Fruit fly (Drosophila melanogaster) whole organism, wandering third instar larva: ENCODE results near the gene NT1.

ENCODE experiments used
- Abd-B ChIP-seq: fragments of >200 bp; optimal IDR thresholded peaks from 2 replicates; lab custom pipeline; 2017; ENCODE audit warnings: missing biosample characterization, missing genetic modification characterization
- CG32264 ChIP-seq: fragments of 200-800 bp; sonication (Bioruptor generic); optimal IDR thresholded peaks from 2 replicates; lab custom pipeline; 2016; ENCODE audit warnings: missing biosample characterization, missing genetic modification characterization
- CG9705 ChIP-seq: fragments of 200-800 bp; sonication (Bioruptor generic); optimal IDR thresholded peaks from 2 replicates; lab custom pipeline; 2018; ENCODE audit warnings: missing biosample characterization, mild to moderate bottlenecking, missing genetic modification characterization
- CrebA ChIP-seq: fragments of 200-800 bp; sonication (Bioruptor generic); optimal IDR thresholded peaks from 2 replicates; lab custom pipeline; 2016; ENCODE audit warnings: missing biosample characterization, mild to moderate bottlenecking, missing genetic modification characterization, borderline replicate concordance
- Dfd ChIP-seq: fragments of >200 bp; optimal IDR thresholded peaks from 2 replicates; lab custom pipeline; 2017; ENCODE audit warnings: missing biosample characterization, missing genetic modification characterization
- Dif ChIP-seq: fragments of 200-275, 200-300 bp; sonication (Bioruptor generic); optimal IDR thresholded peaks from 2 replicates; lab custom pipeline; 2018; ENCODE audit warnings: missing biosample characterization, missing genetic modification characterization; ENCODE audit not compliant: partially characterized antibody
- GATAd ChIP-seq: sonication (Bioruptor generic); optimal IDR thresholded peaks from 2 replicates; lab custom pipeline; 2016; ENCODE audit warnings: missing biosample characterization, missing genetic modification characterization
- HLH106 ChIP-seq: fragments of 200-800 bp; optimal IDR thresholded peaks from 3 replicates; lab custom pipeline; 2019; ENCODE audit warnings: missing biosample characterization, mild to moderate bottlenecking, missing genetic modification characterization, moderate library complexity
- Hnf4 ChIP-seq: fragments of 200-800 bp; sonication (Bioruptor generic); optimal IDR thresholded peaks from 2 replicates; lab custom pipeline; 2016; ENCODE audit warnings: missing biosample characterization, mild to moderate bottlenecking, missing genetic modification characterization
- Hr78 ChIP-seq: fragments of >200 bp; optimal IDR thresholded peaks from 2 replicates; lab custom pipeline; 2017; ENCODE audit warnings: missing biosample characterization, missing genetic modification characterization
- Hr83 ChIP-seq: fragments of 200-300 bp; sonication (Bioruptor generic); optimal IDR thresholded peaks from 2 replicates; lab custom pipeline; 2016; ENCODE audit warnings: missing biosample characterization, mild to moderate bottlenecking, missing genetic modification characterization, moderate library complexity; ENCODE audit not compliant: poor library complexity, severe bottlenecking
- Jra ChIP-seq: sonication (Bioruptor generic); optimal IDR thresholded peaks from 2 replicates; lab custom pipeline; 2016; ENCODE audit warnings: missing biosample characterization, missing genetic modification characterization
- Mio ChIP-seq: sonication (Bioruptor generic); optimal IDR thresholded peaks from 2 replicates; lab custom pipeline; 2016; ENCODE audit warnings: missing biosample characterization, missing genetic modification characterization
- N ChIP-seq: fragments of >200 bp; optimal IDR thresholded peaks from 2 replicates; lab custom pipeline; 2018; ENCODE audit warnings: missing biosample characterization, missing external identifiers, missing genetic modification characterization
- OdsH ChIP-seq: fragments of 200-800 bp; sonication (Bioruptor generic); optimal IDR thresholded peaks from 2 replicates; lab custom pipeline; 2016; ENCODE audit warnings: missing biosample characterization, mild to moderate bottlenecking, missing genetic modification characterization
- Rel ChIP-seq, 2 experiments: fragments of 200-800 bp; sonication (Bioruptor generic) in 1 of 2; optimal IDR thresholded peaks; 2 replicates in 1 of 2; 3 replicates in 1 of 2; lab custom pipeline; 2016 to 2019; ENCODE audit warnings: mild to moderate bottlenecking in 2 of 2, missing biosample characterization in 2 of 2, missing genetic modification characterization in 2 of 2, moderate library complexity in 1 of 2
- Sp1 ChIP-seq: fragments of 200-800 bp; sonication (Bioruptor generic); optimal IDR thresholded peaks from 3 replicates; lab custom pipeline; 2019; ENCODE audit warnings: missing biosample characterization, mild to moderate bottlenecking, missing genetic modification characterization, moderate library complexity
- br ChIP-seq: fragments of 200-800 bp; sonication (Bioruptor generic); optimal IDR thresholded peaks from 2 replicates; lab custom pipeline; 2016; ENCODE audit warnings: missing biosample characterization, missing genetic modification characterization
- brk ChIP-seq: fragments of 200-800 bp; sonication (Bioruptor generic); optimal IDR thresholded peaks from 2 replicates; lab custom pipeline; 2016; ENCODE audit warnings: missing biosample characterization, mild to moderate bottlenecking, missing genetic modification characterization
- dl ChIP-seq, 2 experiments: fragments of 175-275, 200-275 bp in 1 of 2; fragments of 200-275 bp in 1 of 2; sonication (Bioruptor generic); optimal IDR thresholded peaks; lab custom pipeline; 2018; ENCODE audit warnings: mild to moderate bottlenecking in 2 of 2, missing biosample characterization in 2 of 2, missing genetic modification characterization in 2 of 2, moderate library complexity in 2 of 2; ENCODE audit not compliant: partially characterized antibody in 2 of 2, insufficient read depth in 1 of 2
- dmrt93B ChIP-seq: fragments of 200-800 bp; sonication (Bioruptor generic); optimal IDR thresholded peaks from 2 replicates; lab custom pipeline; 2018; ENCODE audit warnings: missing biosample characterization, mild to moderate bottlenecking, missing genetic modification characterization
- dsf ChIP-seq: sonication (Bioruptor generic); optimal IDR thresholded peaks from 2 replicates; lab custom pipeline; 2016; ENCODE audit warnings: missing biosample characterization, missing genetic modification characterization, borderline replicate concordance
- ey ChIP-seq: fragments of 200-800 bp; sonication (Bioruptor generic); optimal IDR thresholded peaks from 2 replicates; lab custom pipeline; 2016; ENCODE audit warnings: missing biosample characterization, missing genetic modification characterization
- fru ChIP-seq: fragments of 200-800 bp; sonication (Bioruptor generic); optimal IDR thresholded peaks from 3 replicates; lab custom pipeline; 2016; ENCODE audit warnings: missing biosample characterization, mild to moderate bottlenecking, missing genetic modification characterization
- h ChIP-seq: fragments of 200-800 bp; sonication (Bioruptor generic); optimal IDR thresholded peaks from 3 replicates; lab custom pipeline; 2016; ENCODE audit warnings: missing biosample characterization, mild to moderate bottlenecking, missing genetic modification characterization
- lola ChIP-seq: fragments of >200 bp; optimal IDR thresholded peaks from 2 replicates; lab custom pipeline; 2017; ENCODE audit warnings: missing biosample characterization, missing genetic modification characterization
- pan ChIP-seq: fragments of >200 bp; optimal IDR thresholded peaks from 2 replicates; lab custom pipeline; 2017
- psq ChIP-seq: fragments of 200-800 bp; sonication (Bioruptor generic); optimal IDR thresholded peaks from 3 replicates; lab custom pipeline; 2017; ENCODE audit warnings: missing biosample characterization, mild to moderate bottlenecking, missing genetic modification characterization, moderate library complexity
- rgr ChIP-seq: fragments of 200-800 bp; sonication (Bioruptor generic); optimal IDR thresholded peaks from 3 replicates; lab custom pipeline; 2016; ENCODE audit warnings: missing biosample characterization, mild to moderate bottlenecking, missing genetic modification characterization
- sage ChIP-seq: fragments of 200-800 bp; sonication (Bioruptor generic); optimal IDR thresholded peaks from 2 replicates; lab custom pipeline; 2016; ENCODE audit warnings: missing biosample characterization, mild to moderate bottlenecking, missing genetic modification characterization
- sv ChIP-seq: fragments of 200-800 bp; sonication (Bioruptor generic); optimal IDR thresholded peaks from 3 replicates; lab custom pipeline; 2016; ENCODE audit warnings: missing biosample characterization, missing genetic modification characterization
- tai ChIP-seq: sonication (Bioruptor generic); optimal IDR thresholded peaks from 2 replicates; lab custom pipeline; 2016; ENCODE audit warnings: missing biosample characterization, missing genetic modification characterization
- usp ChIP-seq: fragments of >200 bp; optimal IDR thresholded peaks from 2 replicates; lab custom pipeline; 2017; ENCODE audit warnings: missing biosample characterization, missing genetic modification characterization
- woc ChIP-seq: sonication (Bioruptor generic); optimal IDR thresholded peaks from 2 replicates; lab custom pipeline; 2016; ENCODE audit warnings: missing biosample characterization, mild to moderate bottlenecking, missing genetic modification characterization

NT1 gene

dm6 chr3L:4534481-4534880 lies 26.2 kb upstream of the NT1 start:
- no peak for TF ChIP-seq CG9705
- no peak for TF ChIP-seq br (GFP tag; lab: Kevin White, UChicago)
- no peak for TF ChIP-seq rgr (GFP tag; lab: Kevin White, UChicago)
- TF ChIP-seq ey (GFP tag; lab: Kevin White, UChicago), result no peak
- no peak for TF ChIP-seq lola (GFP tag; lab: Kevin White, UChicago)
- TF ChIP-seq N, result no peak
- no peak for TF ChIP-seq brk (GFP tag; lab: Kevin White, UChicago)
- TF ChIP-seq Jra, result no peak
- no peak for TF ChIP-seq pan (lab: Kevin White, UChicago)
- TF ChIP-seq Dfd (GFP tag; lab: Kevin White, UChicago), result no peak
- TF ChIP-seq Hr78, result no peak
- TF ChIP-seq CG32264 (GFP tag; lab: Kevin White, UChicago), result no peak
- TF ChIP-seq h, result no peak
- TF ChIP-seq Hr83 (GFP tag; lab: Kevin White, UChicago), result no peak
- no peak for TF ChIP-seq CrebA (GFP tag; lab: Kevin White, UChicago)
- TF ChIP-seq Hnf4, result no peak
- no peak for TF ChIP-seq Dif (GFP tag; lab: Kevin White, UChicago)
- TF ChIP-seq, all 38 proteins: peak for 0

dm6 chr3L:4533941-4534340 lies 25.7 kb upstream of the NT1 start:
- no peak for TF ChIP-seq Sp1
- no peak for TF ChIP-seq fru (GFP tag; lab: Kevin White, UChicago)
- no peak for TF ChIP-seq Dif (GFP tag; lab: Kevin White, UChicago)
- TF ChIP-seq Hr83 (GFP tag; lab: Kevin White, UChicago), result no peak
- no peak for TF ChIP-seq Hr78
- no peak for TF ChIP-seq h
- TF ChIP-seq Abd-B (GFP tag; lab: Kevin White, UChicago), result no peak
- no peak for TF ChIP-seq Rel (GFP tag; optimal IDR thresholded peaks at IDR 0.05; lab: Kevin White, UChicago)
- TF ChIP-seq Rel (tag; optimal IDR thresholded peaks at IDR 0.05; lab: Kevin White, UChicago), result no peak
- no peak for TF ChIP-seq OdsH (GFP tag; lab: Kevin White, UChicago)
- no peak for TF ChIP-seq lola (GFP tag; lab: Kevin White, UChicago)
- no peak for TF ChIP-seq usp (GFP tag; lab: Kevin White, UChicago)
- no peak for TF ChIP-seq GATAd
- no peak for TF ChIP-seq dsf (GFP tag; lab: Kevin White, UChicago)
- TF ChIP-seq brk (GFP tag; lab: Kevin White, UChicago), result no peak
- TF ChIP-seq pan (lab: Kevin White, UChicago), result no peak

dm6 chr3L:4532841-4533619 lies 24.8 kb upstream of the NT1 start, which contains the start of gene CG11353:
TSS of gene CG11353 (plus strand) at chr3L:4533170.
- TF ChIP-seq brk (GFP tag; lab: Kevin White, UChicago) (no peak), Abd-B (GFP tag; lab: Kevin White, UChicago) (no peak), Dif (GFP tag; lab: Kevin White, UChicago) (no peak), tai (GFP tag; lab: Kevin White, UChicago) (no peak), N (no peak), usp (GFP tag; lab: Kevin White, UChicago) (no peak), dl (GFP tag; optimal IDR thresholded peaks at IDR 0.05; lab: Kevin White, UChicago; ENCODE audit: insufficient read depth in 1 of 2, partially characterized antibody in 2 of 2) (no peak), woc (GFP tag; lab: Kevin White, UChicago) (no peak), HLH106 (no peak), psq (GFP tag; lab: Kevin White, UChicago) (no peak), GATAd (no peak), sage (GFP tag; lab: Kevin White, UChicago) (no peak), Jra (no peak), dsf (GFP tag; lab: Kevin White, UChicago) (no peak), Hnf4 (no peak), Mio (GFP tag; lab: Kevin White, UChicago) (no peak), sv (GFP tag; lab: Kevin White, UChicago) (no peak), Dfd (GFP tag; lab: Kevin White, UChicago) (no peak), ey (GFP tag; lab: Kevin White, UChicago) (no peak), dmrt93B (GFP tag; lab: Kevin White, UChicago) (no peak)
